Fruit fly (Drosophila melanogaster) whole organism, embryonic: Measurements from ENCODE around the gene CNMaR.

Experiments used
- Aef1 ChIP-seq: fragments of 200-800 bp; sonication (Bioruptor generic); IDR thresholded peaks from 3 replicates; pipeline ENCODE4 v1.3.6; 2022; ENCODE audit warnings: missing biosample characterization, missing genetic modification characterization
- Atf-2 ChIP-seq: fragments of 200-800 bp; sonication (Bioruptor generic); optimal IDR thresholded peaks from 2 replicates; lab custom pipeline; 2016; ENCODE audit warnings: missing biosample characterization, missing genetic modification characterization
- CG10366 ChIP-seq: fragments of 200-800 bp; sonication (Bioruptor generic); IDR thresholded peaks from 2 replicates; pipeline ENCODE4 v1.3.6; 2022; ENCODE audit warnings: missing biosample characterization, missing genetic modification characterization
- CG13296 ChIP-seq: fragments of 200-800 bp; sonication (Bioruptor generic); optimal IDR thresholded peaks from 3 replicates; lab custom pipeline; 2018; ENCODE audit warnings: missing biosample characterization, mild to moderate bottlenecking, missing genetic modification characterization
- CG14014 ChIP-seq: fragments of 200-800 bp; sonication (Bioruptor generic); IDR thresholded peaks from 2 replicates; pipeline ENCODE4 v1.3.6; 2022; ENCODE audit warnings: missing biosample characterization, missing genetic modification characterization
- CG14667 ChIP-seq: fragments of 200-800 bp; sonication (Bioruptor generic); IDR thresholded peaks from 2 replicates; pipeline ENCODE4 v1.3.6; 2022; ENCODE audit warnings: missing biosample characterization, missing genetic modification characterization
- CG17829 ChIP-seq: fragments of 200-800 bp; optimal IDR thresholded peaks from 2 replicates; lab custom pipeline; 2019; ENCODE audit warnings: missing biosample characterization, mild to moderate bottlenecking, missing genetic modification characterization, moderate library complexity
- CG18011 ChIP-seq: fragments of 200-800 bp; sonication (Bioruptor generic); optimal IDR thresholded peaks from 2 replicates; lab custom pipeline; 2017; ENCODE audit warnings: missing biosample characterization, missing genetic modification characterization, mild to moderate bottlenecking, moderate library complexity, missing genotype
- CG2120 ChIP-seq: fragments of 200-800 bp; sonication (Bioruptor generic); optimal IDR thresholded peaks from 3 replicates; lab custom pipeline; 2016; ENCODE audit warnings: missing biosample characterization, missing genetic modification characterization
- CG2889 ChIP-seq: fragments of 200-800 bp; sonication (Bioruptor generic); IDR thresholded peaks from 3 replicates; pipeline ENCODE4 v1.3.6; 2022; ENCODE audit warnings: missing biosample characterization, missing genetic modification characterization
- CG3163 ChIP-seq: fragments of 200-800 bp; sonication (Bioruptor generic); optimal IDR thresholded peaks from 3 replicates; lab custom pipeline; 2016; ENCODE audit warnings: missing biosample characterization, missing genetic modification characterization
- CG3407 ChIP-seq: fragments of 200-800 bp; sonication (Bioruptor generic); optimal IDR thresholded peaks from 2 replicates; lab custom pipeline; 2018; ENCODE audit warnings: missing biosample characterization, mild to moderate bottlenecking, missing genetic modification characterization
- CG4360 ChIP-seq: fragments of 200-800 bp; sonication (Bioruptor generic); IDR thresholded peaks from 2 replicates; pipeline ENCODE4 v1.3.6; 2022; ENCODE audit warnings: missing biosample characterization, missing genetic modification characterization
- CG4424 ChIP-seq: fragments of 200-800 bp; sonication (Bioruptor generic); optimal IDR thresholded peaks from 3 replicates; lab custom pipeline; 2016; ENCODE audit warnings: missing biosample characterization, missing genetic modification characterization
- CG6683 ChIP-seq: fragments of 200-800 bp; sonication (Bioruptor generic); optimal IDR thresholded peaks from 2 replicates; lab custom pipeline; 2017; ENCODE audit warnings: missing biosample characterization, mild to moderate bottlenecking, missing genetic modification characterization, missing genetic modification reagents
- CG6813 ChIP-seq: fragments of 200-800 bp; sonication (Bioruptor generic); optimal IDR thresholded peaks from 2 replicates; lab custom pipeline; 2017; ENCODE audit warnings: missing biosample characterization, missing genetic modification characterization, mild to moderate bottlenecking, moderate library complexity, missing genetic modification reagents
- CG8359 ChIP-seq: fragments of 200-800 bp; sonication (Bioruptor generic); optimal IDR thresholded peaks from 2 replicates; lab custom pipeline; 2017; ENCODE audit warnings: missing biosample characterization, mild to moderate bottlenecking, missing genetic modification characterization, borderline replicate concordance
- CG9215 ChIP-seq: fragments of 200-800 bp; sonication (Bioruptor generic); IDR thresholded peaks from 2 replicates; pipeline ENCODE4 v1.3.6; 2022; ENCODE audit warnings: missing biosample characterization, missing genetic modification characterization
- D19A ChIP-seq: fragments of 200-800 bp; optimal IDR thresholded peaks from 3 replicates; lab custom pipeline; 2019; ENCODE audit warnings: missing biosample characterization, mild to moderate bottlenecking, missing genetic modification characterization, moderate library complexity
- Doc2 ChIP-seq: fragments of 200-800 bp; sonication (Bioruptor generic); IDR thresholded peaks from 2 replicates; pipeline ENCODE4 v1.3.6; 2022; ENCODE audit warnings: missing biosample characterization, missing genetic modification characterization
- Dref ChIP-seq: fragments of 200-800 bp; sonication (Bioruptor generic); IDR thresholded peaks from 2 replicates; pipeline ENCODE4 v1.3.6; 2022; ENCODE audit warnings: missing biosample characterization, missing genetic modification characterization
- Kr ChIP-seq: fragments of 200-800 bp; sonication (Bioruptor generic); optimal IDR thresholded peaks from 2 replicates; lab custom pipeline; 2017; ENCODE audit warnings: missing biosample characterization, mild to moderate bottlenecking, missing genetic modification characterization
- Med ChIP-seq: fragments of 200-800 bp; sonication (Bioruptor generic); peaks from one replicate; lab custom pipeline; 2016; ENCODE audit warnings: missing biosample characterization, missing genetic modification characterization, mild to moderate bottlenecking, inconsistent platforms, moderate library complexity
- Nf-YA ChIP-seq: fragments of 200-800 bp; sonication (Bioruptor generic); IDR thresholded peaks from 2 replicates; pipeline ENCODE4 v1.3.6; 2022; ENCODE audit warnings: missing biosample characterization, missing genetic modification characterization
- Nf-YB ChIP-seq: fragments of 200-800 bp; sonication (Bioruptor generic); optimal IDR thresholded peaks from 3 replicates; lab custom pipeline; 2019; ENCODE audit warnings: missing biosample characterization, mild to moderate bottlenecking, missing genetic modification characterization, moderate library complexity
- Oli ChIP-seq: fragments of 200-800 bp; sonication (Bioruptor generic); optimal IDR thresholded peaks from 2 replicates; lab custom pipeline; 2018; ENCODE audit warnings: missing biosample characterization, mild to moderate bottlenecking, missing genetic modification characterization, moderate library complexity
- Sin3A ChIP-seq: fragments of >200 bp; optimal IDR thresholded peaks from 2 replicates; lab custom pipeline; 2018
- Sox102F ChIP-seq: fragments of 200-800 bp; sonication (Bioruptor generic); optimal IDR thresholded peaks from 2 replicates; lab custom pipeline; 2018; ENCODE audit warnings: missing biosample characterization, mild to moderate bottlenecking, missing genetic modification characterization, moderate library complexity
- Stat92E ChIP-seq, 3 experiments: fragments of >200 bp in 2 of 3; fragments of 200-800 bp in 1 of 3; sonication (Bioruptor generic) in 1 of 3; optimal IDR thresholded peaks; 2 replicates each; lab custom pipeline; 2017 to 2019; ENCODE audit warnings: missing biosample characterization in 3 of 3, missing genetic modification characterization in 3 of 3, mild to moderate bottlenecking in 1 of 3, moderate library complexity in 1 of 3
- al ChIP-seq: fragments of 200-800 bp; sonication (Bioruptor generic); IDR thresholded peaks from 2 replicates; pipeline ENCODE4 v1.3.6; 2022; ENCODE audit warnings: missing biosample characterization, missing genetic modification characterization
- amos ChIP-seq: fragments of 200-800 bp; sonication (Bioruptor generic); IDR thresholded peaks from 2 replicates; pipeline ENCODE4 v1.3.6; 2022; ENCODE audit warnings: missing biosample characterization, missing genetic modification characterization; ENCODE audit not compliant: partially characterized antibody
- aop ChIP-seq: fragments of 200-800 bp; sonication (Bioruptor generic); IDR thresholded peaks from 2 replicates; pipeline ENCODE4 v1.3.6; 2022; ENCODE audit warnings: missing biosample characterization, missing genetic modification characterization
- bab2 ChIP-seq: fragments of 200-800 bp; sonication (Bioruptor generic); optimal IDR thresholded peaks from 2 replicates; lab custom pipeline; 2016; ENCODE audit warnings: missing biosample characterization, missing genetic modification characterization
- btn ChIP-seq: fragments of 200-800 bp; sonication (Bioruptor generic); optimal IDR thresholded peaks from 2 replicates; lab custom pipeline; 2016; ENCODE audit warnings: missing biosample characterization, missing genetic modification characterization
- chif ChIP-seq, 2 experiments: fragments of 200-800 bp; sonication (Bioruptor generic); optimal IDR thresholded peaks; 3 replicates each; lab custom pipeline; 2016; ENCODE audit warnings: missing biosample characterization in 2 of 2, missing genetic modification characterization in 2 of 2
- gce ChIP-seq: fragments of 200-800 bp; sonication (Bioruptor generic); IDR thresholded peaks from 3 replicates; pipeline ENCODE4 v1.3.6; 2022; ENCODE audit warnings: missing biosample characterization, missing genetic modification characterization
- gt ChIP-seq: fragments of 200-800 bp; sonication (Bioruptor generic); IDR thresholded peaks from 2 replicates; pipeline ENCODE4 v1.3.6; 2022; ENCODE audit warnings: missing biosample characterization, missing genetic modification characterization
- insv ChIP-seq, 2 experiments: fragments of 200-800 bp; sonication (Bioruptor generic); optimal IDR thresholded peaks; 3 replicates each; lab custom pipeline; 2016 to 2018; ENCODE audit warnings: missing biosample characterization in 2 of 2, missing genetic modification characterization in 2 of 2
- knrl ChIP-seq: fragments of 200-800 bp; sonication (Bioruptor generic); IDR thresholded peaks from 3 replicates; pipeline ENCODE4 v1.3.6; 2022; ENCODE audit warnings: missing biosample characterization, missing genetic modification characterization; ENCODE audit not compliant: partially characterized antibody
- mld ChIP-seq: fragments of 200-800 bp; sonication (Bioruptor generic); IDR thresholded peaks from 3 replicates; pipeline ENCODE4 v1.3.6; 2022; ENCODE audit warnings: missing biosample characterization, missing genetic modification characterization; ENCODE audit not compliant: partially characterized antibody
- nau ChIP-seq: fragments of 200-800 bp; sonication (Bioruptor generic); optimal IDR thresholded peaks from 3 replicates; lab custom pipeline; 2017; ENCODE audit warnings: missing biosample characterization, mild to moderate bottlenecking, missing genetic modification characterization, missing genetic modification reagents
- org-1 ChIP-seq: fragments of 200-800 bp; sonication (Bioruptor generic); optimal IDR thresholded peaks from 2 replicates; lab custom pipeline; 2017; ENCODE audit warnings: missing biosample characterization, missing genetic modification characterization
- sim ChIP-seq: fragments of 200-800 bp; sonication (Bioruptor generic); IDR thresholded peaks from 2 replicates; pipeline ENCODE4 v1.3.6; 2022; ENCODE audit warnings: missing biosample characterization, missing genetic modification characterization
- slbo ChIP-seq: fragments of 200-800 bp; sonication (Bioruptor generic); IDR thresholded peaks from 2 replicates; pipeline ENCODE4 v1.3.6; 2022; ENCODE audit warnings: missing biosample characterization, missing genetic modification characterization
- sna ChIP-seq: fragments of 200-800 bp; sonication (Bioruptor generic); IDR thresholded peaks from 2 replicates; pipeline ENCODE4 v1.3.6; 2022; ENCODE audit warnings: missing biosample characterization, missing genetic modification characterization; ENCODE audit not compliant: partially characterized antibody
- twi ChIP-seq: fragments of 200-800 bp; optimal IDR thresholded peaks from 2 replicates; lab custom pipeline; 2019; ENCODE audit warnings: missing biosample characterization, mild to moderate bottlenecking, missing genetic modification characterization, moderate library complexity
- zfh1 ChIP-seq: fragments of 200-800 bp; sonication (Bioruptor generic); IDR thresholded peaks from 3 replicates; pipeline ENCODE4 v1.3.6; 2022; ENCODE audit warnings: missing biosample characterization, missing genetic modification characterization

CNMaR gene

DNA sequence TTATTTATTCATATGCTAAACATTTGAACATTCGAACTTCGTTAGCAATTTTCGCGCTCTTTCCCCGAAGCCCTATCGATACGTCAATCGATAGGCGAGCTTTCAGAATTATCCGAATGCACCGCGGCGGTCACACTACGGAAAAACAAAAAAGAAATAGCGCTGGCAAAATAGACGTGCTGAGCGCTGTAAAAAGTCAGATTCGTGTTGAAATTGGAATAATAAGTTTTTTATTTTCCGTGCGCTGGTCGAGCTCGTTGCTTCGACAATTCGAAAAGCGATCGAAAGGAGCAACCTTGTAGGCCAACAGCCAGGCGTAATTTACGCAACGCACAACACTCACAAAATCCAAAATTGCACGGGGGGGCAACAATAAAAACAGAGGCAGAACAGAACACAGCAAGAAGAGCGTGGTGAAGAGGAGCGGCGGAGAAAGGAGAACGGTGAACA, 54.3 kb downstream of the CNMaR start, which contains the start of gene Ubc4 (continued):
- TF ChIP-seq al (no peak), gt (no peak), CG6813 (GFP tag; lab: Kevin White, UChicago) (no peak), CG6683 (GFP tag; lab: Kevin White, UChicago) (no peak), CG2120 (GFP tag; lab: Kevin White, UChicago) (peak; percentile 51), gce (GFP tag; lab: Robert Waterston, UW) (no peak), CG13296 (GFP tag; lab: Kevin White, UChicago) (no peak), CG3163 (no peak)

dm6 chr3L:9703495-9703894, 59.6 kb downstream of the CNMaR start, which contains the start of gene CG6761:
TSS of gene CG6761 (minus strand) at chr3L:9703595.
- TF ChIP-seq nau (GFP tag; lab: Kevin White, UChicago), result no peak

- TF ChIP-seq CG14014 (GFP tag; lab: Robert Waterston, UW) (no peak), Kr (no peak), Atf-2 (GFP tag; lab: Kevin White, UChicago) (no peak), aop (GFP tag; lab: Robert Waterston, UW) (no peak), slbo (GFP tag; lab: Robert Waterston, UW) (no peak), zfh1 (GFP tag; lab: Robert Waterston, UW) (0 out of 3 replicates have a peak, but pooled peaks have one; percentile 21), Nf-YA (GFP tag; lab: Robert Waterston, UW) (0 out of 2 replicates have a peak, but pooled peaks have one; percentile 6), CG3407 (GFP tag; lab: Kevin White, UChicago) (no peak), btn (GFP tag; lab: Kevin White, UChicago) (no peak), CG14667 (no peak), mld (GFP tag; lab: Robert Waterston, UW) (peak; percentile 93), al (no peak), Doc2 (GFP tag; lab: Robert Waterston, UW) (no peak), Nf-YB (GFP tag; lab: Kevin White, UChicago) (peak; percentile 95), Sox102F (GFP tag; lab: Kevin White, UChicago) (no peak), Sin3A (lab: Kevin White, UChicago) (peak; percentile 9), chif (GFP tag; optimal IDR thresholded peaks at IDR 0.05; lab: Kevin White, UChicago) (no peak), Oli (tag; lab: Kevin White, UChicago) (no peak), Stat92E (GFP tag; optimal IDR thresholded peaks at IDR 0.05; lab: Kevin White, UChicago) (no peak), knrl (GFP tag; lab: Robert Waterston, UW) (peak; percentile 90), bab2 (GFP tag; lab: Kevin White, UChicago) (no peak), twi (tag; lab: Kevin White, UChicago) (no peak), CG17829 (tag; lab: Kevin White, UChicago) (peak; percentile 17), insv (GFP tag; optimal IDR thresholded peaks at IDR 0.05; lab: Kevin White, UChicago) (peak; percentile 62 to 91), amos (GFP tag; lab: Robert Waterston, UW) (peak; percentile 95; the same call in 1 of the 2 replicates), CG18011 (GFP tag; lab: Kevin White, UChicago) (no peak), CG8359 (GFP tag; lab: Kevin White, UChicago) (no peak), Med (no peak), CG9215 (no peak), CG4424 (no peak), org-1 (no peak), Dref (GFP tag; lab: Robert Waterston, UW) (peak; percentile 92), sim (no peak), CG4360 (no peak), Aef1 (GFP tag; lab: Robert Waterston, UW) (no peak), sna (GFP tag; lab: Robert Waterston, UW) (peak; percentile 90), D19A (no peak), CG10366 (GFP tag; lab: Robert Waterston, UW) (no peak), CG2889 (GFP tag; lab: Robert Waterston, UW) (no peak)
These were observed 60.3 kb downstream of the CNMaR start, which contains the start of gene CG16711 for dm6 chr3L:9704162-9704748. TSS of gene CG16711 (plus strand) at chr3L:9704331.
